Worm (Caenorhabditis elegans): ENCODE measurements around the gene mtpn-1.
A peak's percentile ranks its signal among the peaks of the same experiment; 100 is the strongest.

Gene mtpn-1

ce11 chrX:2382227-2382626, 25.0 kb upstream of the mtpn-1 start (continued):
- TF ChIP-seq ztf-11 (tag; optimal IDR thresholded peaks at IDR 0.05) (no peak), lsy-2 (tag; optimal IDR thresholded peaks at IDR 0.05) (peak; percentile 30 to 79), ceh-82 (tag; optimal IDR thresholded peaks at IDR 0.05) (no peak)

ce11 chrX:2385453-2385852, 21.8 kb upstream of the mtpn-1 start, which contains the start of gene F47G3.1:
Gene F47G3.1, plus strand, starts transcription at chrX:2385753.
- TF ChIP-seq ztf-4 (tag; optimal IDR thresholded peaks at IDR 0.05) (no peak), ama-1 (optimal IDR thresholded peaks at IDR 0.05) (no peak), elt-3 (tag; optimal IDR thresholded peaks at IDR 0.05) (no peak), lin-39 (tag; optimal IDR thresholded peaks at IDR 0.05) (no peak), nhr-12 (tag; optimal IDR thresholded peaks at IDR 0.05) (no peak), peb-1 (tag; optimal IDR thresholded peaks at IDR 0.05) (no peak), sem-4 (tag; optimal IDR thresholded peaks at IDR 0.05) (no peak), lin-11 (tag; optimal IDR thresholded peaks at IDR 0.05) (no peak), ztf-1 (GFP tag; conservative IDR thresholded peaks at IDR 0.05) (no peak)

ce11 chrX:2386922-2387566, 20.2 kb upstream of the mtpn-1 start:
- TF ChIP-seq sma-9 (GFP tag; optimal IDR thresholded peaks at IDR 0.05): peak; percentile 51
- TF ChIP-seq sma-9 (tag; optimal IDR thresholded peaks at IDR 0.05): no peak
- no peak for TF ChIP-seq gmeb-1 (tag; optimal IDR thresholded peaks at IDR 0.05)
- no peak for TF ChIP-seq dmd-4 (tag; optimal IDR thresholded peaks at IDR 0.05)
- peak; percentile 8 for TF ChIP-seq sma-3 (GFP tag; optimal IDR thresholded peaks at IDR 0.05)

- TF ChIP-seq peb-1 (tag; optimal IDR thresholded peaks at IDR 0.05) (no peak), nhr-77 (tag; optimal IDR thresholded peaks at IDR 0.05) (no peak), elt-1 (tag; optimal IDR thresholded peaks at IDR 0.05) (no peak), unc-39 (tag; optimal IDR thresholded peaks at IDR 0.05) (no peak), ztf-4 (tag; optimal IDR thresholded peaks at IDR 0.05) (no peak), ceh-16 (tag; optimal IDR thresholded peaks at IDR 0.05) (no peak), egl-27 (tag; optimal IDR thresholded peaks at IDR 0.05) (no peak)
Observed at ce11 chrX:2394983-2395382, 12.3 kb upstream of the mtpn-1 start, which contains the start of gene C43H6.6. Gene C43H6.6, plus strand, starts transcription at chrX:2395283.

ce11 chrX:2401883-2402282, 5.4 kb upstream of the mtpn-1 start, which contains the start of gene dhhc-9:
Gene dhhc-9, minus strand, starts transcription at chrX:2402036.
- TF ChIP-seq nhr-12 (tag; optimal IDR thresholded peaks at IDR 0.05) (no peak), nhr-237 (tag; optimal IDR thresholded peaks at IDR 0.05) (no peak), alr-1 (tag; optimal IDR thresholded peaks at IDR 0.05) (no peak), peb-1 (tag; optimal IDR thresholded peaks at IDR 0.05) (no peak), nhr-10 (tag; optimal IDR thresholded peaks at IDR 0.05) (no peak), gmeb-1 (tag; optimal IDR thresholded peaks at IDR 0.05) (peak; percentile 38), unc-55 (GFP tag; optimal IDR thresholded peaks at IDR 0.05) (peak; percentile 35), F13H6.1 (tag; optimal IDR thresholded peaks at IDR 0.05) (peak; percentile 86), mab-5 (tag; optimal IDR thresholded peaks at IDR 0.05) (peak; percentile 15), lin-13 (GFP tag; optimal IDR thresholded peaks at IDR 0.05) (no peak), fos-1 (tag; optimal IDR thresholded peaks at IDR 0.05) (peak; percentile 86), elt-1 (tag; optimal IDR thresholded peaks at IDR 0.05) (no peak), ztf-1 (GFP tag; conservative IDR thresholded peaks at IDR 0.05) (no peak), nhr-77 (tag; optimal IDR thresholded peaks at IDR 0.05) (no peak), blmp-1 (tag; optimal IDR thresholded peaks at IDR 0.05; ENCODE audit: insufficient read depth) (no peak), lsy-2 (tag; optimal IDR thresholded peaks at IDR 0.05) (peak in 1 of 2 experiments; percentile 58), ceh-82 (tag; optimal IDR thresholded peaks at IDR 0.05) (no peak), lin-39 (tag; optimal IDR thresholded peaks at IDR 0.05) (no peak), nhr-129 (tag; optimal IDR thresholded peaks at IDR 0.05) (peak; percentile 65), snpc-4 (tag; optimal IDR thresholded peaks at IDR 0.05) (no peak), skn-1 (tag; optimal IDR thresholded peaks at IDR 0.05) (no peak), elt-3 (tag; optimal IDR thresholded peaks at IDR 0.05) (no peak), nhr-25 (tag; optimal IDR thresholded peaks at IDR 0.05) (peak; percentile 2), sma-3 (GFP tag; optimal IDR thresholded peaks at IDR 0.05) (peak; percentile 26), mdl-1 (tag; optimal IDR thresholded peaks at IDR 0.05) (peak in 1 of 2 experiments; percentile 24), ZK546.5 (tag; optimal IDR thresholded peaks at IDR 0.05) (no peak), sem-4 (tag; optimal IDR thresholded peaks at IDR 0.05) (peak; percentile 22), nhr-21 (tag; optimal IDR thresholded peaks at IDR 0.05) (no peak), R02D3.7 (tag; optimal IDR thresholded peaks at IDR 0.05) (no peak), ceh-16 (tag; optimal IDR thresholded peaks at IDR 0.05) (no peak), ztf-11 (tag; optimal IDR thresholded peaks at IDR 0.05) (no peak), nhr-23 (tag; optimal IDR thresholded peaks at IDR 0.05) (no peak), unc-39 (tag; optimal IDR thresholded peaks at IDR 0.05) (no peak), egl-27 (tag; optimal IDR thresholded peaks at IDR 0.05) (peak; percentile 28), zag-1 (tag; optimal IDR thresholded peaks at IDR 0.05) (no peak), aly-2 (tag; optimal IDR thresholded peaks at IDR 0.05) (no peak), dmd-4 (tag; optimal IDR thresholded peaks at IDR 0.05) (no peak), C34F6.9 (tag; optimal IDR thresholded peaks at IDR 0.05) (peak; percentile 49), Y55F3AM.14 (GFP tag; optimal IDR thresholded peaks at IDR 0.05) (no peak)

Data from whole organism, L2 larva.